Worm (Caenorhabditis elegans) whole organism, L4 larva: ENCODE measurements around the gene mrp-8.

Experiments used
- F10B5.3 ChIP-seq: sonication (generic microtip); optimal IDR thresholded peaks from 2 replicates; lab custom pipeline; 2016; ENCODE audit warnings: mild to moderate bottlenecking, missing genetic modification characterization, missing compliant biosample characterization
- F26F4.8 ChIP-seq: fragments of 200-800 bp; sonication (Bioruptor generic); conservative IDR thresholded peaks from 2 replicates; pipeline ENCODE4 v1.3.6; 2022; ENCODE audit warnings: missing genetic modification characterization, missing compliant biosample characterization
- F44E2.7 ChIP-seq: fragments of 200-800 bp; sonication (Bioruptor generic); IDR thresholded peaks from 2 replicates; pipeline ENCODE4 v2.1.2; 2022; ENCODE audit warnings: missing genetic modification characterization, missing compliant biosample characterization
- T26A8.4 ChIP-seq: fragments of 200-800 bp; sonication (Bioruptor generic); IDR thresholded peaks from 2 replicates; pipeline ENCODE4 v1.3.6; 2022; ENCODE audit warnings: missing genetic modification characterization, missing compliant biosample characterization
- ZK546.5 ChIP-seq, 2 experiments: sonication (generic microtip); optimal IDR thresholded peaks; 2 replicates each; lab custom pipeline; 2017; ENCODE audit warnings: missing biosample characterization in 2 of 2, missing genetic modification characterization in 2 of 2
- aha-1 ChIP-seq: fragments of 150-350 bp; peaks from one replicate; lab custom pipeline; 2014; ENCODE audit warnings: missing biosample characterization, missing genetic modification characterization
- aly-2 ChIP-seq: sonication (generic microtip); optimal IDR thresholded peaks from 2 replicates; lab custom pipeline; 2018; ENCODE audit warnings: missing biosample characterization, missing genetic modification characterization
- ama-1 ChIP-seq: fragments of 150-350 bp; optimal IDR thresholded peaks from 2 replicates; lab custom pipeline; 2014; ENCODE audit warnings: inconsistent platforms, mixed read lengths
- ceh-20 ChIP-seq: fragments of 200-800 bp; sonication (Bioruptor generic); IDR thresholded peaks from 2 replicates; pipeline ENCODE4 v1.3.6; 2022; ENCODE audit warnings: missing genetic modification reagents, missing genetic modification characterization, missing compliant biosample characterization
- ceh-28 ChIP-seq: fragments of 150-350 bp; optimal IDR thresholded peaks from 2 replicates; lab custom pipeline; 2014; ENCODE audit warnings: missing biosample characterization, missing genetic modification reagents, missing genetic modification characterization
- ceh-32 ChIP-seq: sonication (generic microtip); optimal IDR thresholded peaks from 2 replicates; lab custom pipeline; 2016; ENCODE audit warnings: mild to moderate bottlenecking, missing genetic modification characterization, missing compliant biosample characterization; ENCODE audit not compliant: poor library complexity
- ceh-44 ChIP-seq: fragments of 200-800 bp; sonication (Bioruptor generic); IDR thresholded peaks from 2 replicates; pipeline ENCODE4 v1.3.6; 2022; ENCODE audit warnings: missing genetic modification reagents, missing genetic modification characterization, missing compliant biosample characterization
- ceh-62 ChIP-seq: sonication (generic microtip); optimal IDR thresholded peaks from 2 replicates; lab custom pipeline; 2017; ENCODE audit warnings: missing biosample characterization, missing genetic modification characterization
- ctbp-1 ChIP-seq: fragments of 200-800 bp; sonication (Bioruptor generic); IDR thresholded peaks from 2 replicates; pipeline ENCODE4 v1.3.6; 2022; ENCODE audit warnings: missing genetic modification reagents, missing genetic modification characterization, missing compliant biosample characterization
- daf-16 ChIP-seq, 3 experiments: sonication (generic microtip); optimal IDR thresholded peaks; 2 replicates each; lab custom pipeline; 2016 to 2017; ENCODE audit warnings: missing genetic modification characterization in 3 of 3, missing genetic modification reagents in 3 of 3, mild to moderate bottlenecking in 2 of 3, missing compliant biosample characterization in 2 of 3, missing biosample characterization in 1 of 3, moderate library complexity in 1 of 3
- daf-19 ChIP-seq: fragments of 200-800 bp; sonication (Bioruptor generic); conservative IDR thresholded peaks from 2 replicates; pipeline ENCODE4 v1.3.6; 2022; ENCODE audit warnings: missing genetic modification characterization, missing compliant biosample characterization
- dmd-6 ChIP-seq: fragments of 200-800 bp; sonication (Bioruptor generic); IDR thresholded peaks from 2 replicates; pipeline ENCODE4 v1.3.6; 2022; ENCODE audit warnings: missing genetic modification reagents, missing genetic modification characterization, missing compliant biosample characterization
- dmd-8 ChIP-seq: fragments of 200-800 bp; sonication (Bioruptor generic); IDR thresholded peaks from 2 replicates; pipeline ENCODE4 v1.3.6; 2022; ENCODE audit warnings: missing genetic modification characterization, missing compliant biosample characterization
- dpl-1 ChIP-seq: fragments of 150-350 bp; optimal IDR thresholded peaks from 2 replicates; lab custom pipeline; 2014; ENCODE audit warnings: missing biosample characterization, missing genetic modification reagents, missing genetic modification characterization
- hif-1 ChIP-seq, 2 experiments: sonication (generic microtip); optimal IDR thresholded peaks; 2 replicates each; lab custom pipeline; 2016 to 2017; ENCODE audit warnings: missing compliant biosample characterization in 2 of 2, missing genetic modification characterization in 2 of 2, missing genetic modification reagents in 2 of 2, missing genotype in 2 of 2, mild to moderate bottlenecking in 1 of 2
- lim-7 ChIP-seq: fragments of 200-800 bp; sonication (Bioruptor generic); IDR thresholded peaks from 2 replicates; pipeline ENCODE4 v1.3.6; 2022; ENCODE audit warnings: missing genetic modification characterization, missing compliant biosample characterization
- lin-1 ChIP-seq: fragments of 200-800 bp; sonication (Bioruptor generic); IDR thresholded peaks from 2 replicates; pipeline ENCODE4 v1.3.6; 2022; ENCODE audit warnings: missing genetic modification reagents, missing genetic modification characterization, missing compliant biosample characterization
- lin-13 ChIP-seq: fragments of 150-350 bp; optimal IDR thresholded peaks from 2 replicates; lab custom pipeline; 2014; ENCODE audit warnings: missing biosample characterization, missing genetic modification reagents, missing genetic modification characterization
- lin-38 ChIP-seq: fragments of 200-800 bp; sonication (Bioruptor generic); IDR thresholded peaks from 2 replicates; pipeline ENCODE4 v1.3.6; 2022; ENCODE audit warnings: missing genetic modification reagents, missing genetic modification characterization, missing compliant biosample characterization
- lsy-2 ChIP-seq, 2 experiments: fragments of 150-350 bp in 1 of 2; sonication (generic microtip) in 1 of 2; optimal IDR thresholded peaks; 2 replicates each; lab custom pipeline; 2014 to 2017; ENCODE audit warnings: missing biosample characterization in 2 of 2, missing genetic modification characterization in 2 of 2
- madf-5 ChIP-seq, 2 experiments: fragments of 200-800 bp; sonication (Bioruptor generic); IDR thresholded peaks; 2 replicates each; pipeline ENCODE4 v1.3.6; 2022; ENCODE audit warnings: missing compliant biosample characterization in 2 of 2, missing genetic modification characterization in 2 of 2
- mdl-1 ChIP-seq, 2 experiments: fragments of 150-350 bp in 1 of 2; sonication (generic microtip) in 1 of 2; optimal IDR thresholded peaks; 2 replicates each; lab custom pipeline; 2014 to 2017; ENCODE audit warnings: missing biosample characterization in 2 of 2, missing genetic modification characterization in 2 of 2
- mep-1 ChIP-seq: fragments of 150-350 bp; sonication (generic microtip); optimal IDR thresholded peaks from 3 replicates; lab custom pipeline; 2014; ENCODE audit warnings: missing biosample characterization, missing genetic modification characterization
- mes-2 ChIP-seq: sonication (generic microtip); optimal IDR thresholded peaks from 2 replicates; lab custom pipeline; 2016; ENCODE audit warnings: missing genotype, mild to moderate bottlenecking, missing genetic modification characterization, missing compliant biosample characterization; ENCODE audit not compliant: poor library complexity, severe bottlenecking
- mxl-3 ChIP-seq: fragments of 200-800 bp; sonication (Bioruptor generic); optimal IDR thresholded peaks from 2 replicates; lab custom pipeline; 2018; ENCODE audit warnings: mild to moderate bottlenecking, missing genetic modification characterization, missing compliant biosample characterization
- nhr-41 ChIP-seq: fragments of 200-800 bp; sonication (Bioruptor generic); IDR thresholded peaks from 2 replicates; pipeline ENCODE4 v1.3.6; 2022; ENCODE audit warnings: missing genetic modification reagents, missing genetic modification characterization, missing compliant biosample characterization
- pha-4 ChIP-seq, 2 experiments: fragments of 150-350 bp in 1 of 2; fragments of 200-800 bp in 1 of 2; sonication (Bioruptor generic) in 1 of 2; IDR thresholded peaks in 1 of 2; optimal IDR thresholded peaks in 1 of 2; 2 replicates each; pipeline versions ENCODE4 v1.3.6 to Lab custom; 2014 to 2022; ENCODE audit warnings: missing genetic modification characterization in 2 of 2, missing genetic modification reagents in 2 of 2, missing biosample characterization in 1 of 2, missing compliant biosample characterization in 1 of 2
- pqm-1 ChIP-seq: sonication (generic microtip); optimal IDR thresholded peaks from 2 replicates; lab custom pipeline; 2017; ENCODE audit warnings: missing biosample characterization, missing genetic modification characterization
- rbr-2 ChIP-seq: sonication (generic microtip); optimal IDR thresholded peaks from 2 replicates; lab custom pipeline; 2016; ENCODE audit warnings: missing genotype, missing genetic modification characterization, missing compliant biosample characterization
- set-16 ChIP-seq: fragments of 200-800 bp; sonication (Bioruptor generic); IDR thresholded peaks from 2 replicates; pipeline ENCODE4 v1.3.6; 2022; ENCODE audit warnings: missing genetic modification reagents, missing genetic modification characterization, missing compliant biosample characterization
- spr-3 ChIP-seq: fragments of 200-800 bp; sonication (Bioruptor generic); optimal IDR thresholded peaks from 2 replicates; lab custom pipeline; 2018; ENCODE audit warnings: mild to moderate bottlenecking, missing genetic modification characterization, missing compliant biosample characterization
- tag-97 ChIP-seq: fragments of 200-800 bp; sonication (Bioruptor generic); IDR thresholded peaks from 2 replicates; pipeline ENCODE4 v1.3.6; 2022; ENCODE audit warnings: missing genetic modification characterization, missing compliant biosample characterization
- unc-62 ChIP-seq, 3 experiments: fragments of 150-350 bp in 1 of 3; sonication (generic microtip); optimal IDR thresholded peaks in 2 of 3; peaks in 1 of 3; 1 replicate in 1 of 3; 2 replicates in 2 of 3; lab custom pipeline; 2014 to 2017; ENCODE audit warnings: missing biosample characterization in 3 of 3, missing genetic modification characterization in 3 of 3, missing genetic modification reagents in 3 of 3, missing genotype in 1 of 3
- zfp-2 ChIP-seq: sonication (generic microtip); optimal IDR thresholded peaks from 2 replicates; lab custom pipeline; 2016; ENCODE audit warnings: mild to moderate bottlenecking, missing genetic modification characterization, missing compliant biosample characterization

The mrp-8 gene

DNA sequence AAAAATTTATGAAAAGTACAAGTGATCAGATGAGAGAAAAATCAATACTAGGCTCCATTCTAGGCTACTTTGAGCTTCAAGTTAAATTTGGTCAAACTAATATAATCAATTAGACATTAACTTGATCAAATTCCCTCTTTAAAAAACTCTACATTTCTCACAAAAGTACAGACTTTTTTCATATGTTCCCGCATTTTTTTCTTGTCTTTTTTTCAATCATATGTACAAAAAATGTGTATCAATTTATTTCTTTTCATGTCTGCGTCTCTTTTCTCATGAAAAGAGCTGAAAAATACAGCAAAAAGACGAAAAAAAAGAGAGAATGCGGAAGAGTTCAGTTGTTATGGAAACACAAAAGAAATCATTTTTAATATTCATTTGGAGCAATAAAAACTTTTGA is 3.7 kb downstream of the mrp-8 start:
- no peak for TF ChIP-seq daf-16 (GFP tag; optimal IDR thresholded peaks at IDR 0.05; lab: Kevin White, UChicago)
- peak; percentile 1 for TF ChIP-seq daf-16 (tag; optimal IDR thresholded peaks at IDR 0.05; lab: Kevin White, UChicago)
- TF ChIP-seq rbr-2 (tag; lab: Kevin White, UChicago) = no peak
- no peak for TF ChIP-seq mdl-1 (tag; optimal IDR thresholded peaks at IDR 0.05; lab: Kevin White, UChicago)
- peak; percentile 94 for TF ChIP-seq aha-1 (tag; lab: Kevin White, UChicago)
- TF ChIP-seq nhr-41 (GFP tag; lab: Robert Waterston, UW) = no peak

DNA sequence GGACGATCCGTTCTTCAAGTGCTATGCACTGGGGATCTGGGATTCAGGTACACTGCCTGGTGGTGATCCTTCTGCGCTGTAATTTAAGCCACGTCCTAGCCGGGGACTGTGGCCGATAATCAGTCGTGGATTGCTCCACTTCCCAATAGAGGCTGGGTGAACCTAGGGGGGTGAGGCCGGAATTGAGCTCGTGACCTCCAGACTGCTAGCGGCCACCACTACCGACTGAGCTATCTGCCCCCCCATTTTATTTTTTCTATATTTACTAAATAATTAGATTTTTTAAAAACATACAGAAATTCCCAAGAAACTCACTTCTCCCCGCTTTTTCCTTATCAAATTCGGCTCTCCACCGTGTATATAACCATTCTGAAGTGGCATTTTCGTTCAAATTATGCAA is 5.7 kb downstream of the mrp-8 start:
- TF ChIP-seq pqm-1 (no peak), set-16 (GFP tag; lab: Robert Waterston, UW) (peak; percentile 52), dmd-8 (GFP tag; lab: Robert Waterston, UW) (0 out of 2 replicates have a peak, but pooled peaks have one; percentile 50), lim-7 (peak; percentile 58; the same call in 1 of the 2 replicates), dpl-1 (GFP tag; lab: Kevin White, UChicago) (no peak)

DNA sequence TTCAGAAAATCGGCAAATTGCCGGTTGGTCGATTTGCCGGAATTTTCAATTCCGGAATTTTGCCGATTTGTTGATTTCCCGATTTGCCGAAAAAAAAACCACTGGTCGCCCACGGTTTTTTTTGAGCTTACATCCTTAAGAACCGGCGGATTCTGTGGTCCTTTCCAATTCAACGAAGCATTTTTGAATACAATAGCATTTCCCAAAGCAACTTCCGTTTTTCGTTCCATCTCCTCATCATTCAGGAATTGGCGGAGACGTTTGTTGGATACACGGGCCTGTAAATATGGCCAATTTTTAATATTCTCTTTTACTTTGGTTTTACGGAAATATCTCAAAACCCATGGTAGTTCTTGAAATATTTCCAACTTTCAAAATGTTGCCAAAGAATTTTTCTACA is 10.5 kb downstream of the mrp-8 start:
- TF ChIP-seq pha-4 (GFP tag; IDR thresholded peaks at IDR 0.05; lab: Robert Waterston, UW) = no peak
- TF ChIP-seq pha-4 (tag; optimal IDR thresholded peaks at IDR 0.05; lab: Kevin White, UChicago) = no peak
- TF ChIP-seq madf-5 (GFP tag; IDR thresholded peaks at IDR 0.05; lab: Robert Waterston, UW) = no peak
- TF ChIP-seq tag-97 (GFP tag; lab: Robert Waterston, UW) = no peak
- peak; percentile 93 for TF ChIP-seq aha-1 (tag; lab: Kevin White, UChicago)

DNA sequence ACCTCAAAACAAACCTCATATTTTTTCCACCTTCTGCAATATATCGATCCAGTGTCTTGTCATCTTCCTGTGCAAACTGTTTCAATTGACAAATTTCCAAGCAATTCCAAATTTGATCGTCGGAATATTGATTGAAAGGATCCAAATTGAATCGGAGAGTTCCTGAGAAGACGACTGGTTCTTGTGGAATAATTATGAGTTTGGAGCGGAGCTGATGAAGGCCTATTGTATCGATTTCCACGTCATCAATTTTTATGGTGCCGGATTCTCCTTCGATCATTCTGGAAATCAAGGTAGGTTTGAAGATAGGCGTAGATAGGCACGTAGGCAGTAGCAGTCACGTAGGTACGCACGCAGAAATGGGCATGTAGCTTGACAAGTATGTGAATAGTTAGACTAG is 18.8 kb downstream of the mrp-8 start:
- TF ChIP-seq unc-62 (GFP tag; optimal IDR thresholded peaks at IDR 0.05 in 1 of 2; lab: Kevin White, UChicago) (peak in 1 of 2 experiments; percentile 84), unc-62 (tag; optimal IDR thresholded peaks at IDR 0.05; lab: Kevin White, UChicago) (no peak), hif-1 (tag; optimal IDR thresholded peaks at IDR 0.05; lab: Kevin White, UChicago) (no peak), aha-1 (tag; lab: Kevin White, UChicago) (peak; percentile 93)

DNA sequence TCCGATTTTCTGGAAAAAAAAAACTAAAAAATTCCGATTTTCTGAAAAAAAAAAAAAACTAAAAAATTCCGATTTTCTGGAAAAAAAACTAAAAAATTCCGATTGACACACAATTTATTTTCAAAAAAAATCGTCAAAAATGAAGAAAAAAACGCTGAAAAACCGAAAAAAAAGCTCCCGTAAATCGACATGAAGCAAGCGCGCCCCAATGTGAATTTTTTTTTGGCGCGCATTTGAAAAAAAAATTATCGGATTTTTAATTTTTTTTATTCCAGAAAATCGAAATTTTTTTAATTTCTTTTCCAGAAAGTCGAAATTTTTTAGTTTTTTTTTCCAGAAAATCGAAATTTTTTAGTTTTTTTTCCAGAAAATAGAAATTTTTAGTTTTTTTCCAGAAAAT is 24.2 kb downstream of the mrp-8 start:
- peak; percentile 58 for TF ChIP-seq mes-2
- no peak for TF ChIP-seq T26A8.4 (GFP tag; lab: Robert Waterston, UW)
- TF ChIP-seq dpl-1 (GFP tag; lab: Kevin White, UChicago) = peak; percentile 72
- TF ChIP-seq lim-7 = no peak
- peak; percentile 84 for TF ChIP-seq lin-38

DNA sequence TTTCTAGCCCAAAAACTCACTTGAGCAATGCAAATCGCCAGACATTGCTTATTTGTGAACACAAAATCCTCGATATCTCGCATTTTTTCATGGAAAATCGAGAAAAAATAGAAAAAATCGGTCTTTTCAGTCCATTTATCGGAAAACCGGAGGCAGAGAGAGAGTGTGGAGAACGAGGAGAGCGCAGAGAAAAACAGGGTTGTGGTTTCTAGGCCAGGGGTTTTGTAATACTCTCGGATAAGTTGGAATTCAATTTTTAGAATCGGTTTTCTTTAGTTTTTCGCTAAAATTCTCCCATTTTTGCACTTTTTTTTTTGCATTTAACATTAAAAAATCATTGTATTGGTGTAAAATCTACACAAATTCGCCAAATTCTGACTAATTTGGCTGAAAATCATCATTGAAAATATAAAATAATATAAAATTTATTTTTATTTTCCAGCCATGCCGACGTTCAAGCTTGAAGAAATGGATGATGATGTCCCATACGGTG is 29.3 kb downstream of the mrp-8 start, which contains the start of the genes Y75B8A.24 and Y75B8A.25:
TSS of gene Y75B8A.24 (minus strand) at position 155 of the 493 bp plus-strand sequence.
TSS of gene Y75B8A.25 (plus strand) at position 443 of the 493 bp plus-strand sequence.
- TF ChIP-seq nhr-41 (GFP tag; lab: Robert Waterston, UW) (no peak), pqm-1 (no peak), aly-2 (tag; lab: Kevin White, UChicago) (no peak), ceh-44 (GFP tag; lab: Robert Waterston, UW) (no peak), lin-1 (GFP tag; lab: Robert Waterston, UW) (no peak), ceh-62 (tag; lab: Kevin White, UChicago) (no peak), ama-1 (lab: Kevin White, UChicago) (no peak), F10B5.3 (no peak), F44E2.7 (GFP tag; lab: Robert Waterston, UW) (no peak), ceh-28 (no peak), dmd-6 (GFP tag; lab: Robert Waterston, UW) (peak; percentile 68), ceh-32 (tag; lab: Kevin White, UChicago) (no peak), mxl-3 (GFP tag; lab: Kevin White, UChicago) (no peak), daf-19 (GFP tag; lab: Robert Waterston, UW) (no peak), ctbp-1 (GFP tag; lab: Robert Waterston, UW) (no peak), zfp-2 (tag; lab: Kevin White, UChicago) (no peak), mep-1 (tag; lab: Kevin White, UChicago) (peak; percentile 26), lsy-2 (tag; optimal IDR thresholded peaks at IDR 0.05; lab: Kevin White, UChicago) (peak in 1 of 2 experiments; percentile 82), mdl-1 (tag; optimal IDR thresholded peaks at IDR 0.05; lab: Kevin White, UChicago) (no peak), F26F4.8 (no peak), spr-3 (no peak), lin-13 (GFP tag; lab: Kevin White, UChicago) (peak; percentile 15), ceh-20 (peak; percentile 68; the same call in 1 of the 2 replicates), lim-7 (no peak), ZK546.5 (tag; optimal IDR thresholded peaks at IDR 0.05; lab: Kevin White, UChicago) (no peak)
